Fruit fly (Drosophila melanogaster) whole organism, larva: ENCODE results near the gene CG13733.

ENCODE experiments used
- noc ChIP-seq: fragments of 200-800 bp; sonication (Bioruptor generic); optimal IDR thresholded peaks from 3 replicates; lab custom pipeline; 2019; ENCODE audit warnings: missing biosample characterization, mild to moderate bottlenecking, missing genetic modification characterization, moderate library complexity

Gene CG13733

DNA sequence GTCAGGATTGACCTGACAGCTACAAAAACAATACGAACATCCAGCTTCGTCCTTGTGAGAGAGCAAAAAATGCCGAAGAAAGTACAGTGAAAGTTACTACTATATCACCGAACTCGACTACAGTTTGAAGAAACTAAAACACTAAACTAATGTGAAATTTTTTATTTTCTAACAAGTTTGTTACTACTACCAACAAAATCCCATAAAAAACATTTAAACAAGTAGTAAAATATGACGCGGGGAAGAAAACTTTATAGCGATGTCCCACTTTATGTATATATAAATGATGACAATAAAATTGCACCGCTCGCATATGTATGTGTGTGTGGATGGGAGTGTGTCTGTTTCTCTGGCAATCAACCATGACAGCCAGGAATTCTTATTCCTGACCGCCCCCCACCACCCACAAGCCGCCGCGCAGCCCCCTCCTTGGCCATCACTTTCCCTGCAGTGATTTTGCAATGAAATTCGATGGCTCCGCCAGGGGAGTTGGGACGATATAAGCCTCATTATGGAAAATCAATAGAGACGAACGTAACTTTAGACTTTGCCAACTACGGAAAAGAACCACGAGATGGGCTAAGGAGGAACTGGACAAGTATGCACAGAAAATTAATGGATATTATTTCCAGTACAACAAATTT lies 17.2 kb downstream of the CG13733 start:
- no peak for TF ChIP-seq noc

DNA sequence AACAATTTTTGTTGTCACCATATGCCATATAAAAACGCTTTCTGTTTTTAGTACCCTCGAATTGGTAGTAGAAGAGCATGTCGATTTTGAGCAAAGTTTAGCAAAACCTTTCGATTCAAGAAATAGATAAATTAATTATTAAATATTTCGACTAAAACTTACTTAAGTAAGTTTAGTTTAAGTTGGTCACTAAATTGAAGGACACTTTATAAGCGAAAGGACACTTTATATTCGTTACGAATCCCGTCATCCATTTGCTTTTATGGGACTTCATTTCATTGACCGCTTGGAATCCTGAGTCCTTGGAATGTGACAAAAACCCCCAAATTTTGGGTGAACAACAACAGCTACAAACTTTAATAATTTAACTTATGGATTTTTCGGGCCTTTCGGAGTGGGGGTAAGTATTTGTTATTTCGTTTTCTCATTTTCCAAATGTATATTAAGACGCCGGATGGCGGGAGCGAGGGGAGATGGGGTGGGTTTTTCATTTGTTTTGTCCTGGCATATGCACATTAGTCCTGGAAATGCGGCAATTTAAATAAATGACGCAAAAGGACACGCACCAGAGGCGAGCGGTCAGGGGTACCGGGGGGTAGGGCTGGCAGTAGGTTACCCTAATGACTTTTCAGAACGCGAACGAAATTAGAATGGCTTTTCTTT lies 19.7 kb downstream of the CG13733 start:
- no peak for TF ChIP-seq noc

- no peak for TF ChIP-seq noc
These were observed 21.0 kb downstream of the CG13733 start for dm6 chr3L:17457695-17458242.

DNA sequence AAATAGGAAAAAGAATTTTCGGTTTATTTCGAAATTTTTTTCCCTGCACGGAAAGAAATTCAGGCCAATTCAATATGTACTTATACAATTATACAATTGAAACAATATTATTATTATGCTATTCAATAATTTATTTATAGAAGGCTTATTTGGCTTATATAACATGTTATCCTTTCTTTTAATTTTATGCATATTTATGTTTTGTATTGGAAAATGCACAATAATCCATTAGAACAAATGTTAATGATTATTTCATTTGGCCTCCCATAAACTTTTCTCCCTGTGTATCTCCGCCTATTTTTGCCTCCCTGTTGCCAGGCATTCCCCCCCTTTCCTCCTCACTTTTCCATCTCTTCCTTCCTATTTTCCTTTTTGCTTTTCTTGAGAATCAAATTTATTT lies 30.8 kb downstream of the CG13733 start:
- no peak for TF ChIP-seq noc

DNA sequence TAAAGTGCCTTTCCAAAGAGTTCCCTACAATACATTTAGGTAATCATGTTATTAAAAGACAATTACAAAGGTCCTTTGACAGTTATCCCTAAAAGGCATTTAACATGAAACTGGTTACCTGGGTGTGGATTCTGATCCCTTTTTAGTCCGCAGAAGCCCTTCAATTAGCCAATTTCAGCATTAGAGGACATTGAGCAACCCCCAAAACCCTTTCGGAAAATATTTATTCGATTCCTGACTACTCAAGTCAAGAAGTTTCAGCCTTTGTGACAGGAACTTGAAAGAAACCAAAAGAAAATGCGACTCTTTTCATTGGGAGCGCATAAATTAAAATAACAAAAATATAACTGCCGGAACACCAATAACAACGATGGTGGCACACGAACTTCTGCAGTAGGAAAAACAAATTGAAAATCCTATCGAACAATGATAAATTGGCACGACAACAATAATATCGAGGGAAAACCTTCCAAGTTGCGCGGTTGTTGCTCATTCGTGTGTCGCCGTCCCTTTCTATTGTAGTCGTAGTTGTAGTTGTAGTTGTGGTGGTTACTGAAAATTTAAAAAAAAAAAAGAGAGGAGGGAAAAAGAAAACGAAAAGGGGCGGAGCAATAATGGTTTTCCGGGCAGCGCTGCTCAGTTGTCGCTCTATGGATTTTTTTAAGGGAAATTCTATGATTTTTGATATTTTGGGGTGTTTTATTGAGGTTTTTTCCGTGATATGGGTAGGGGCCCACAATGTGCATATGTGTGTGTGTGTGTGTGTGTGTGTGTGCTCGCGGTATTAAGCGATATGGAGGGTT lies 32.9 kb downstream of the CG13733 start:
- no peak for TF ChIP-seq noc

DNA sequence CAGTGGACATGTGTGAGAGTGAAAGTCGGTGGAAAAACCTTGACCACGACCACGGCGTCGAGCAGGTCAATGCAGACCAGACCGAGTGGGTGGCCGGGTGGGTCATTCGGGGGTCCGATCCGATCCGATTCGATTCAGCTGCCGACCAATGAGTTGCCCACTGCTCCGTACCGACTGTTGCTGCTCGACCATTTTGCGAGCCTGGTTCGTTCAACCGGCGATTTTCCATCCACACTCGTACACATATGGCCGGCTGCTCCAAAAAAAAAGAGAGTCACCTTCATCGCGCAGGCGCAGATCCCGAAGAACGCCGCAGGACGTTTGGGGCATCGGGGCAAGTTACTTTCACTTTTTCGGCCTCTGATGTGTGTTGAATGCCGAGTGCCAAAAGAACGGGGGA lies 34.2 kb downstream of the CG13733 start:
- TF ChIP-seq noc: no peak

DNA sequence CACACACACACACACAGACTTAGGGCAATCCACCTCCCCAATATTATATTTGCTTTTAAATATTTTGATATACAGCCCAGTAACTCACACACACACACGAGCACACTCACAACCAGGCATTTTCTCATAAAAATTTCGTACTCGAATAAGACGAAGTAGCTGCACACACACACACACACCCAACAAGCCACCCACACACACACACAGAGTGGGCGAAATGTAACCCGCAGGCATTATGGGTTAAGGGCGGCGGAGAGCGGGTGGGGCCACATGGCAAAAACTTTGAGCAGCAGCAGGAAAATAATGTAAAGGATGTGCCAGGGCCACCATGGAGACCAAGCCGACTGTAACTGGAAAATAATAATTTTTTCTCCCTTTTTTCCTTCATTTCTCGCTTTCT lies 37.1 kb downstream of the CG13733 start:
- TF ChIP-seq noc: no peak

DNA sequence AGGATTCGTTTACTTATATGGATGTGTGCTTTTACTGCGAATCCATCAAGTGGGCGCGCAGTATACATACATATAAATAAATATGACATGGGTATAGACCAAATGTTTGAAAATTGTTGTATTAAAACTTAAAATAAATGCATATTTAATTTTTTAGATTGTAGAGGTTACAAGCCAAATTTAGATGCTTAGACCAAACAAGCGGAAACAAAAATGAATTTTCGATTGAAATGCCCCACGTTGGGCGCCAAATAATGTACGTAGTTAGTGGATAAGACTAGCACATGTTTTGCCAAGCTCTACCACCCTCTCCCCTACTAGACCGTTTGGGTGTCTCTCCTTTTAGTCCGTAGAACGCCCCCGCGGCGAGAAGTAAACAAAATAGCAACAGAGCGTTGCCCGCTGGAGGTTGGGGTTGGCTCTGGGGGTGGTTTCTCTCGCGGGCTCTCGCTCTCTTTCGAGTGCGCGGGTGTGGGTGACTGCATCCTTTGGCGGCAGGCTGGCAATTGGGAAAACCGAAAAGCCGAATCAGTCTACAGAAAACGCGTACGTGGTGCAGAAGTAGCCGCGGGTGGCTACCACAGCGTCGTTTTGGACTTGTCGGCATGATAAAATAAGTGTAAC lies 39.7 kb downstream of the CG13733 start, which contains the start of gene CG18265:
Gene CG18265 (plus strand): TSS at position 530 of the 624 bp plus-strand sequence.
- no peak for TF ChIP-seq noc

DNA sequence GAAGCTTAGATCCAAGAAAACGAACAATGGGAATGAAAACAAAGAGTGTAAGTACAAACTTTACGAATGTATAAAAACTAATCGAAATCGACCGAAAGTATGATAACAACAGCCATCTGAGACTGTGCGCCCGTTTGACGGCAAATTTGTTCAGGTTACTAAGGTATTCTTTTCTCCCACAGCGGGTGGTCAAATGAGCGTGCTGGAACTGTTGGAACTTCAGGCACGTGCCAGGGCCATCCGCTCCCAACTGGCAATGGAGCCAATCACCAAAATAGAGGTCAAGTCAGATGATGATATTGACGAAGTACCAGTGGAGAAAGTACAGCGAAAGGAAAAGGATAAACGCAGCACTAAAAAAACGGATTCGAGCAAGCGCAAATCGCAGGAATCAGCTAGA lies 42.4 kb downstream of the CG13733 start, which contains the start of gene CG12229:
Gene CG12229 (minus strand): TSS at position 101 of the 400 bp plus-strand sequence.
- TF ChIP-seq noc: no peak

dm6 chr3L:17433555-17433954 lies 45.2 kb downstream of the CG13733 start, which contains the start of the genes Coq4 and CG32176:
Gene Coq4, minus strand, starts transcription at chr3L:17433621.
Gene CG32176, plus strand, starts transcription at chr3L:17433868.
- peak; percentile 94 for TF ChIP-seq noc

dm6 chr3L:17432947-17433346 lies 45.8 kb downstream of the CG13733 start, which contains the start of gene frc:
Gene frc, minus strand, starts transcription at chr3L:17433190.
- TF ChIP-seq noc: no peak

- peak; percentile 41 for TF ChIP-seq noc
These were observed 47.7 kb downstream of the CG13733 start for dm6 chr3L:17430957-17431585.

DNA sequence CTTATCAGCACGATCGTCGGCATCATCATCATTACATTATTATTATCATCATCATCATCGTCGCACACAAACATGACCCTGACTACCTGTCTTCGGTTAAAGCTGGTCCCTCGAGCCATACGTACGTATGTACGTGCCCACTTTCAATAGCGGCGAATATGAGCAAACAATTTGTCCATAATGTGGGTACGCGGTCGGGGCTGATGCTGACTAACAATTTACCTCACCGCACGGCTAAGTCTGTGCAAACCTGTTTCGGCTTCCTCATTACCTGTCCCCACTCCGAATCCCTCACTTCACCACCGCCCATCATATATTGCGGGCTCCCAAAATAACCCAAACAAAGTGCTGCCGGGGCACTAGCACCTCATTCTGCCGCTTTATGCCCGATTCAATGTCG lies 48.3 kb downstream of the CG13733 start:
- TF ChIP-seq noc: no peak

DNA sequence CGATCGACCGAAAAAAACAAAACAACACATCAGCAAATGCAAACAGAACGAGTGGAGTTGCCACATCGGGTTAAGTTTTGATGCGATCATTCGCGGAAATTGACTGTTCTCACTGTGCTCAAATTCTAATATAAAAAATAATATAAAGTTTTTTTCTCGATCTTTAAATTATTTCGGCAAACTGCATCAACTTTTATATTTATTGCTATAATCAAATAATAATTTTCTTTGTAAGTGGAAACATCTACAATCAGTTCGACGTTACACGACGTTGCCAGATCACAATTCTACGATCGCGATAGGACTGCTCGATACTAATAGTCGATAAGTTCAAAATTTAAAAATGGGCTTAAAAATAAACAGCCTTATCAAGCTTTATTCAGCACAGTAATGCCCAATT lies 49.9 kb downstream of the CG13733 start, which contains the start of gene Gorab:
Gene Gorab (minus strand): TSS at position 58 of the 400 bp plus-strand sequence.
- TF ChIP-seq noc: peak; percentile 64
